Fruit fly (Drosophila melanogaster) whole organism, embryonic: ENCODE data around the gene CG9992.
A peak's percentile ranks its signal among the peaks of the same experiment; 100 is the strongest.

Source experiments
- Adf1 ChIP-seq: fragments of 200-800 bp; sonication (Bioruptor generic); IDR thresholded peaks from 2 replicates; pipeline ENCODE4 v1.3.6; 2022; ENCODE audit warnings: missing biosample characterization, missing genetic modification characterization
- B-H1 ChIP-seq: fragments of 200-800 bp; sonication (Bioruptor generic); IDR thresholded peaks from 3 replicates; pipeline ENCODE4 v1.3.6; 2022; ENCODE audit warnings: missing biosample characterization, missing genetic modification characterization
- BEAF-32 ChIP-seq: fragments of 200-800 bp; sonication (Bioruptor generic); optimal IDR thresholded peaks from 3 replicates; lab custom pipeline; 2017; ENCODE audit warnings: missing biosample characterization, missing genetic modification characterization, mild to moderate bottlenecking, moderate library complexity, missing genetic modification reagents
- CG1024 ChIP-seq: fragments of 200-800 bp; sonication (Bioruptor generic); IDR thresholded peaks from 2 replicates; pipeline ENCODE4 v1.3.6; 2022; ENCODE audit warnings: missing biosample characterization, missing genetic modification characterization
- CG10431 ChIP-seq: fragments of 200-800 bp; sonication (Bioruptor generic); optimal IDR thresholded peaks from 3 replicates; lab custom pipeline; 2018; ENCODE audit warnings: missing biosample characterization, mild to moderate bottlenecking, missing genetic modification characterization
- CG10462 ChIP-seq: fragments of 200-800 bp; sonication (Bioruptor generic); optimal IDR thresholded peaks from 2 replicates; lab custom pipeline; 2016; ENCODE audit warnings: missing biosample characterization, missing genetic modification characterization
- CG11456 ChIP-seq: fragments of 200-800 bp; sonication (Bioruptor generic); IDR thresholded peaks from 3 replicates; pipeline ENCODE4 v1.3.6; 2022; ENCODE audit warnings: missing biosample characterization, missing genetic modification characterization
- CG11560 ChIP-seq: fragments of 200-800 bp; sonication (Bioruptor generic); IDR thresholded peaks from 3 replicates; pipeline ENCODE4 v1.3.6; 2022; ENCODE audit warnings: missing biosample characterization, missing genetic modification characterization
- CG12155 ChIP-seq: fragments of 200-800 bp; sonication (Bioruptor generic); optimal IDR thresholded peaks from 3 replicates; lab custom pipeline; 2016; ENCODE audit warnings: missing biosample characterization, missing genetic modification characterization
- CG14965 ChIP-seq: fragments of 200-800 bp; sonication (Bioruptor generic); optimal IDR thresholded peaks from 2 replicates; lab custom pipeline; 2016; ENCODE audit warnings: missing biosample characterization, missing genetic modification characterization, borderline replicate concordance
- CG15269 ChIP-seq: fragments of 200-800 bp; sonication (Bioruptor generic); optimal IDR thresholded peaks from 2 replicates; lab custom pipeline; 2018; ENCODE audit warnings: missing biosample characterization, mild to moderate bottlenecking, missing genetic modification characterization, moderate library complexity
- CG1529 ChIP-seq: fragments of 200-800 bp; sonication (Bioruptor generic); optimal IDR thresholded peaks from 3 replicates; lab custom pipeline; 2018; ENCODE audit warnings: missing biosample characterization, missing genetic modification characterization
- CG15479 ChIP-seq: fragments of 200-800 bp; sonication (Bioruptor generic); optimal IDR thresholded peaks from 3 replicates; lab custom pipeline; 2019; ENCODE audit warnings: missing biosample characterization, mild to moderate bottlenecking, missing genetic modification characterization, moderate library complexity
- CG17328 ChIP-seq: fragments of 200-800 bp; sonication (Bioruptor generic); IDR thresholded peaks from 2 replicates; pipeline ENCODE4 v1.3.6; 2022; ENCODE audit warnings: missing biosample characterization, missing genetic modification characterization
- CG18619 ChIP-seq: fragments of 200-800 bp; sonication (Bioruptor generic); optimal IDR thresholded peaks from 3 replicates; lab custom pipeline; 2017; ENCODE audit warnings: missing biosample characterization, mild to moderate bottlenecking, missing genetic modification characterization
- CG2116 ChIP-seq: fragments of 200-800 bp; sonication (Bioruptor generic); optimal IDR thresholded peaks from 3 replicates; lab custom pipeline; 2018; ENCODE audit warnings: missing biosample characterization, mild to moderate bottlenecking, missing genetic modification characterization
- CG2202 ChIP-seq: fragments of 200-800 bp; sonication (Bioruptor generic); optimal IDR thresholded peaks from 2 replicates; lab custom pipeline; 2018; ENCODE audit warnings: missing biosample characterization, mild to moderate bottlenecking, missing genetic modification characterization
- CG3281 ChIP-seq: fragments of 200-800 bp; sonication (Bioruptor generic); optimal IDR thresholded peaks from 3 replicates; lab custom pipeline; 2017; ENCODE audit warnings: missing biosample characterization, mild to moderate bottlenecking, missing genetic modification characterization
- CG3407 ChIP-seq: fragments of 200-800 bp; sonication (Bioruptor generic); optimal IDR thresholded peaks from 2 replicates; lab custom pipeline; 2018; ENCODE audit warnings: missing biosample characterization, mild to moderate bottlenecking, missing genetic modification characterization
- CG6813 ChIP-seq: fragments of 200-800 bp; sonication (Bioruptor generic); optimal IDR thresholded peaks from 2 replicates; lab custom pipeline; 2017; ENCODE audit warnings: missing biosample characterization, missing genetic modification characterization, mild to moderate bottlenecking, moderate library complexity, missing genetic modification reagents
- CG6854 ChIP-seq: fragments of 200-800 bp; sonication (Bioruptor generic); optimal IDR thresholded peaks from 3 replicates; lab custom pipeline; 2017; ENCODE audit warnings: missing biosample characterization, mild to moderate bottlenecking, missing genetic modification characterization
- CG7963 ChIP-seq: fragments of 200-800 bp; sonication (Bioruptor generic); IDR thresholded peaks from 3 replicates; pipeline ENCODE4 v1.3.6; 2022; ENCODE audit warnings: missing biosample characterization, missing genetic modification characterization; ENCODE audit not compliant: partially characterized antibody
- Hsf ChIP-seq: fragments of 200-800 bp; sonication (Bioruptor generic); optimal IDR thresholded peaks from 3 replicates; lab custom pipeline; 2016; ENCODE audit warnings: missing biosample characterization, missing genetic modification characterization
- Lhr ChIP-seq: fragments of 200-800 bp; sonication (Bioruptor generic); optimal IDR thresholded peaks from 3 replicates; lab custom pipeline; 2017; ENCODE audit warnings: mild to moderate bottlenecking, missing biosample characterization, missing genetic modification reagents, missing genetic modification characterization
- Mad ChIP-seq: fragments of 200-800 bp; sonication (Bioruptor generic); optimal IDR thresholded peaks from 2 replicates; lab custom pipeline; 2016; ENCODE audit warnings: missing biosample characterization, missing genetic modification characterization
- Mrtf ChIP-seq: fragments of 200-800 bp; sonication (Bioruptor generic); IDR thresholded peaks from 3 replicates; pipeline ENCODE4 v1.3.6; 2022; ENCODE audit warnings: missing biosample characterization, missing genetic modification characterization
- NK7.1 ChIP-seq: fragments of 200-800 bp; sonication (Bioruptor generic); optimal IDR thresholded peaks from 3 replicates; lab custom pipeline; 2016; ENCODE audit warnings: missing biosample characterization, missing genetic modification characterization
- Nf-YA ChIP-seq: fragments of 200-800 bp; sonication (Bioruptor generic); IDR thresholded peaks from 2 replicates; pipeline ENCODE4 v1.3.6; 2022; ENCODE audit warnings: missing biosample characterization, missing genetic modification characterization
- Oli ChIP-seq: fragments of 200-800 bp; sonication (Bioruptor generic); optimal IDR thresholded peaks from 2 replicates; lab custom pipeline; 2018; ENCODE audit warnings: missing biosample characterization, mild to moderate bottlenecking, missing genetic modification characterization, moderate library complexity
- crc ChIP-seq: fragments of 200-800 bp; sonication (Bioruptor generic); optimal IDR thresholded peaks from 2 replicates; lab custom pipeline; 2016; ENCODE audit warnings: missing biosample characterization, missing genetic modification characterization
- da ChIP-seq: fragments of 200-800 bp; sonication (Bioruptor generic); optimal IDR thresholded peaks from 2 replicates; lab custom pipeline; 2016; ENCODE audit warnings: missing biosample characterization, missing genetic modification characterization
- dan ChIP-seq: fragments of 200-800 bp; sonication (Bioruptor generic); IDR thresholded peaks from 2 replicates; pipeline ENCODE4 v1.3.6; 2022; ENCODE audit warnings: missing biosample characterization, missing genetic modification characterization
- dimm ChIP-seq: fragments of 200-800 bp; sonication (Bioruptor generic); IDR thresholded peaks from 2 replicates; pipeline ENCODE4 v1.3.6; 2022; ENCODE audit warnings: missing biosample characterization, missing genetic modification characterization
- en ChIP-seq: fragments of 200-800 bp; sonication (Bioruptor generic); optimal IDR thresholded peaks from 2 replicates; lab custom pipeline; 2016; ENCODE audit warnings: missing biosample characterization, missing genetic modification characterization
- ewg ChIP-seq: fragments of 200-800 bp; sonication (Bioruptor generic); optimal IDR thresholded peaks from 3 replicates; lab custom pipeline; 2017; ENCODE audit warnings: mild to moderate bottlenecking, missing biosample characterization, missing genetic modification reagents, missing genetic modification characterization
- fd102C ChIP-seq: fragments of 200-800 bp; sonication (Bioruptor generic); optimal IDR thresholded peaks from 2 replicates; lab custom pipeline; 2018; ENCODE audit warnings: missing biosample characterization, mild to moderate bottlenecking, missing genetic modification characterization, moderate library complexity
- fu2 ChIP-seq: fragments of 200-800 bp; sonication (Bioruptor generic); optimal IDR thresholded peaks from 2 replicates; lab custom pipeline; 2016; ENCODE audit warnings: missing biosample characterization, missing genetic modification characterization
- gem ChIP-seq: fragments of 200-800 bp; sonication (Bioruptor generic); optimal IDR thresholded peaks from 2 replicates; lab custom pipeline; 2019; ENCODE audit warnings: missing biosample characterization, mild to moderate bottlenecking, missing genetic modification characterization, moderate library complexity
- gt ChIP-seq: fragments of 200-800 bp; sonication (Bioruptor generic); IDR thresholded peaks from 2 replicates; pipeline ENCODE4 v1.3.6; 2022; ENCODE audit warnings: missing biosample characterization, missing genetic modification characterization
- ham ChIP-seq: fragments of 200-800 bp; sonication (Bioruptor generic); IDR thresholded peaks from 2 replicates; pipeline ENCODE4 v1.3.6; 2022; ENCODE audit warnings: missing biosample characterization, missing genetic modification characterization
- her ChIP-seq: fragments of 200-800 bp; sonication (Bioruptor generic); optimal IDR thresholded peaks from 2 replicates; lab custom pipeline; 2016; ENCODE audit warnings: missing biosample characterization, missing genetic modification characterization
- inv ChIP-seq: fragments of 200-800 bp; sonication (Bioruptor generic); IDR thresholded peaks from 2 replicates; pipeline ENCODE4 v1.3.6; 2022; ENCODE audit warnings: missing biosample characterization, missing genetic modification characterization; ENCODE audit not compliant: partially characterized antibody
- kah ChIP-seq: fragments of 200-800 bp; sonication (Bioruptor generic); optimal IDR thresholded peaks from 2 replicates; lab custom pipeline; 2018; ENCODE audit warnings: missing biosample characterization, mild to moderate bottlenecking, missing genetic modification characterization
- peb ChIP-seq: fragments of 200-800 bp; sonication (Bioruptor generic); IDR thresholded peaks from 2 replicates; pipeline ENCODE4 v1.3.6; 2022; ENCODE audit warnings: missing biosample characterization, missing genetic modification characterization
- pum ChIP-seq: fragments of 200-800 bp; sonication (Bioruptor generic); optimal IDR thresholded peaks from 2 replicates; lab custom pipeline; 2016; ENCODE audit warnings: missing biosample characterization, missing genetic modification characterization
- repo ChIP-seq: fragments of 200-800 bp; sonication (Bioruptor generic); optimal IDR thresholded peaks from 2 replicates; lab custom pipeline; 2016; ENCODE audit warnings: missing biosample characterization, missing genetic modification characterization
- slp2 ChIP-seq: fragments of 200-800 bp; sonication (Bioruptor generic); optimal IDR thresholded peaks from 2 replicates; lab custom pipeline; 2016; ENCODE audit warnings: missing biosample characterization, missing genetic modification characterization
- sob ChIP-seq: fragments of 200-800 bp; sonication (Bioruptor generic); IDR thresholded peaks from 2 replicates; pipeline ENCODE4 v1.3.6; 2022; ENCODE audit warnings: missing biosample characterization, missing genetic modification characterization
- tin ChIP-seq: fragments of 200-800 bp; sonication (Bioruptor generic); optimal IDR thresholded peaks from 3 replicates; lab custom pipeline; 2016; ENCODE audit warnings: missing biosample characterization, missing genetic modification characterization
- tx ChIP-seq: fragments of 200-800 bp; sonication (Bioruptor generic); optimal IDR thresholded peaks from 2 replicates; lab custom pipeline; 2016; ENCODE audit warnings: missing biosample characterization, missing genetic modification characterization

The CG9992 gene

DNA sequence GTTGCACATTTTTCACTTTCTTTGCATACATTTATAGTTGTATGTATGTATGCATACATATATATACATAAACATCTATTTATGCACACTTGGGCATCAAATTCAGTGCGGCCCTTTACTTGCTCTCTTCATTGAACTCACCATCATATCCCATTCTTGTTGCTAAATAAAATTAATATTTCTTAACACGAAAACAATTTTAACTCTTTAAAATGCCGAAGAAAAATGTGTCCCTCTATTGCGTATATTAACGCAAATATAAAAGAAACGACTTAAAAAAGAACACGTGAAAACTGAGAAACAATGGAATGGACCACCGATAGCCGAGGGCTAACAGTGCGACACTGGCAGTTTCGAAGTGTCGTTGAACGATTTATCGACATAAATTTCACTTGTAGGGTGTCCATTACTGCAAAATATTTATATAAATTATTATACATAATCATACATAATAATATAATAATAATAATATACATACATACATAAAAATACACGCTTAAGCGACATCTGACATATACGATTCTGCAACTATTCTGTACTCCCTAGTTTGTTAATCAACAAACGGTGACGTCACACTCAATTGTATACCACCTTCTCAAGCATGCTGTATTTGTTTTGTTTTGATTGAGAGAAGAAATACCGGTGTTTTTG lies 25.9 kb downstream of the CG9992 start, which contains the start of the genes U2af50 and PIG-Q (continued):
- TF ChIP-seq CG3281 (GFP tag; lab: Kevin White, UChicago) (peak; percentile 92), tx (GFP tag; lab: Kevin White, UChicago) (peak; percentile 43), B-H1 (GFP tag; lab: Robert Waterston, UW) (peak; percentile 82; the same call in 2 of the 3 replicates), CG1024 (GFP tag; lab: Robert Waterston, UW) (peak; percentile 73; the same call in 1 of the 2 replicates), CG10431 (GFP tag; lab: Kevin White, UChicago) (peak; percentile 63), CG12155 (GFP tag; lab: Kevin White, UChicago) (peak; percentile 89), Mad (GFP tag; lab: Kevin White, UChicago) (peak; percentile 76), CG7963 (GFP tag; lab: Robert Waterston, UW) (no peak), fd102C (GFP tag; lab: Kevin White, UChicago) (peak; percentile 64), tin (GFP tag; lab: Kevin White, UChicago) (peak; percentile 89), da (no peak), ewg (GFP tag; lab: Kevin White, UChicago) (peak; percentile 85), kah (GFP tag; lab: Kevin White, UChicago) (peak; percentile 82), CG18619 (GFP tag; lab: Kevin White, UChicago) (peak; percentile 92), CG10462 (GFP tag; lab: Kevin White, UChicago) (peak; percentile 75), her (GFP tag; lab: Kevin White, UChicago) (no peak), CG6813 (no peak), CG1529 (GFP tag; lab: Kevin White, UChicago) (peak; percentile 83), Adf1 (peak; percentile 63), fu2 (GFP tag; lab: Kevin White, UChicago) (peak; percentile 52), Nf-YA (GFP tag; lab: Robert Waterston, UW) (peak; percentile 79), Mrtf (no peak; the same call in 2 of the 3 replicates), inv (GFP tag; lab: Robert Waterston, UW) (peak; percentile 47; the same call in 1 of the 2 replicates), pum (peak; percentile 55), crc (GFP tag; lab: Kevin White, UChicago) (no peak), CG11456 (GFP tag; lab: Robert Waterston, UW) (no peak), CG15269 (tag; lab: Kevin White, UChicago) (peak; percentile 95), en (GFP tag; lab: Kevin White, UChicago) (no peak), CG2116 (GFP tag; lab: Kevin White, UChicago) (peak; percentile 96), Hsf (GFP tag; lab: Kevin White, UChicago) (peak; percentile 75), gt (GFP tag; lab: Robert Waterston, UW) (no peak), Lhr (GFP tag; lab: Kevin White, UChicago) (peak; percentile 67), NK7.1 (GFP tag; lab: Kevin White, UChicago) (peak; percentile 46), CG17328 (GFP tag; lab: Robert Waterston, UW) (peak; percentile 94), CG14965 (GFP tag; lab: Kevin White, UChicago) (no peak), sob (GFP tag; lab: Robert Waterston, UW) (peak; percentile 94), peb (GFP tag; lab: Robert Waterston, UW) (peak; percentile 78), BEAF-32 (GFP tag; lab: Kevin White, UChicago) (peak; percentile 63), CG2202 (tag; lab: Kevin White, UChicago) (peak; percentile 85), CG11560 (tag; lab: Robert Waterston, UW) (peak; percentile 73), CG6854 (GFP tag; lab: Kevin White, UChicago) (peak; percentile 79), dimm (GFP tag; lab: Robert Waterston, UW) (no peak), slp2 (GFP tag; lab: Kevin White, UChicago) (peak; percentile 47), ham (GFP tag; lab: Robert Waterston, UW) (no peak), repo (GFP tag; lab: Kevin White, UChicago) (no peak), dan (GFP tag; lab: Robert Waterston, UW) (no peak), CG15479 (GFP tag; lab: Kevin White, UChicago) (peak; percentile 27), CG3407 (peak; percentile 81), gem (tag; lab: Kevin White, UChicago) (peak; percentile 97), Oli (peak; percentile 94)
